Fruit fly (Drosophila melanogaster) whole organism, wandering third instar larva: Measurements from ENCODE around the gene CG31798.

Experiments used
- Dif ChIP-seq: fragments of 200-275, 200-300 bp; sonication (Bioruptor generic); optimal IDR thresholded peaks from 2 replicates; lab custom pipeline; 2018; ENCODE audit warnings: missing biosample characterization, missing genetic modification characterization; ENCODE audit not compliant: partially characterized antibody
- HLH106 ChIP-seq: fragments of 200-800 bp; optimal IDR thresholded peaks from 3 replicates; lab custom pipeline; 2019; ENCODE audit warnings: missing biosample characterization, mild to moderate bottlenecking, missing genetic modification characterization, moderate library complexity
- OdsH ChIP-seq: fragments of 200-800 bp; sonication (Bioruptor generic); optimal IDR thresholded peaks from 2 replicates; lab custom pipeline; 2016; ENCODE audit warnings: missing biosample characterization, mild to moderate bottlenecking, missing genetic modification characterization
- Vsx2 ChIP-seq: fragments of 200-300, 225-300 bp; sonication (Bioruptor generic); optimal IDR thresholded peaks from 2 replicates; lab custom pipeline; 2018; ENCODE audit warnings: missing biosample characterization, missing genetic modification characterization; ENCODE audit not compliant: partially characterized antibody
- psq ChIP-seq: fragments of 200-800 bp; sonication (Bioruptor generic); optimal IDR thresholded peaks from 3 replicates; lab custom pipeline; 2017; ENCODE audit warnings: missing biosample characterization, mild to moderate bottlenecking, missing genetic modification characterization, moderate library complexity

DNA sequence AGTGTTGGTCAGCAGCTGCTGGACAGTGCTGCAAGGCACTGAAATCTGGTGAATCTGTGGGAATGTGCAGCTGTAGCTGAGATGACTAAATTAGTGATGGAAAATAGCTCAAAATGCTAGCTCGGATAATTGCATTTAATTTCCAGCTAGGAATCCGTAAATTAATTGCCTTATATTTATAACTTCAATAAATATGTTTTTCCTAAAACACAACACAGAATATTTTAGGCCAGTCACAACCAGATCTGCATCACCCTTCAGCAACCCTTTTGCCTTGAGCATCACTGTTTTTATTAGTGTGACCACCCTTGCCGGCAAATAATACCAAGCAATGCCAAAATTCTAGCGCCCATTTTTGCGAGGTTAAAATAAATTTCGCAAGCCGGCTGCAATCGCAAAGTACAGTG, 50.8 kb downstream of the CG31798 start, which contains the start of gene Hs2st:
- TF ChIP-seq Vsx2 (no peak), OdsH (peak; percentile 94), Dif (GFP tag; lab: Kevin White, UChicago) (no peak), HLH106 (peak; percentile 95), psq (GFP tag; lab: Kevin White, UChicago) (peak; percentile 87)
